Worm (Caenorhabditis elegans) whole organism, L3 larva: ENCODE data around the gene R07E5.19.

Experiments used
- R02D3.7 ChIP-seq: fragments of 150-350 bp; optimal IDR thresholded peaks from 2 replicates; lab custom pipeline; 2014; ENCODE audit warnings: missing biosample characterization, missing genetic modification characterization
- aly-2 ChIP-seq: fragments of 150-350 bp; optimal IDR thresholded peaks from 2 replicates; lab custom pipeline; 2014; ENCODE audit warnings: missing biosample characterization, missing genetic modification characterization
- ama-1 ChIP-seq: fragments of 150-350 bp; optimal IDR thresholded peaks from 2 replicates; lab custom pipeline; 2018
- ceh-28 ChIP-seq: fragments of 150-350 bp; optimal IDR thresholded peaks from 2 replicates; lab custom pipeline; 2014; ENCODE audit warnings: missing biosample characterization, missing genetic modification reagents, missing genetic modification characterization
- ceh-82 ChIP-seq: fragments of 150-350 bp; optimal IDR thresholded peaks from 2 replicates; lab custom pipeline; 2014; ENCODE audit warnings: missing biosample characterization, missing genetic modification characterization
- ceh-9 ChIP-seq: sonication (generic microtip); optimal IDR thresholded peaks from 2 replicates; lab custom pipeline; 2018; ENCODE audit warnings: missing biosample characterization, missing genetic modification characterization
- daf-12 ChIP-seq: fragments of 150-350 bp; optimal IDR thresholded peaks from 2 replicates; lab custom pipeline; 2014; ENCODE audit warnings: missing biosample characterization, missing genetic modification reagents, missing genetic modification characterization
- egl-27 ChIP-seq: sonication (generic microtip); optimal IDR thresholded peaks from 4 replicates; lab custom pipeline; 2017; ENCODE audit warnings: missing biosample characterization, missing genetic modification reagents, missing genetic modification characterization
- elt-1 ChIP-seq: fragments of 150-350 bp; optimal IDR thresholded peaks from 2 replicates; lab custom pipeline; 2014; ENCODE audit warnings: missing biosample characterization, missing genetic modification characterization
- elt-2 ChIP-seq: sonication (generic microtip); optimal IDR thresholded peaks from 2 replicates; lab custom pipeline; 2016; ENCODE audit warnings: missing genetic modification reagents, mild to moderate bottlenecking, missing genetic modification characterization, missing compliant biosample characterization
- eor-1 ChIP-seq, 2 experiments: fragments of 150-350 bp; optimal IDR thresholded peaks; 2 replicates each; lab custom pipeline; 2014 to 2018; ENCODE audit warnings: missing biosample characterization in 2 of 2, missing genetic modification characterization in 2 of 2
- fkh-10 ChIP-seq: sonication (generic microtip); optimal IDR thresholded peaks from 2 replicates; lab custom pipeline; 2017; ENCODE audit warnings: missing biosample characterization, missing genetic modification reagents, missing genetic modification characterization
- fkh-2 ChIP-seq: fragments of 150-350 bp; optimal IDR thresholded peaks from 2 replicates; lab custom pipeline; 2014; ENCODE audit warnings: missing biosample characterization, missing genetic modification reagents, missing genetic modification characterization
- fos-1 ChIP-seq: fragments of 150-350 bp; optimal IDR thresholded peaks from 2 replicates; lab custom pipeline; 2014; ENCODE audit warnings: missing biosample characterization, missing genetic modification characterization
- hmg-11 ChIP-seq: sonication (generic microtip); optimal IDR thresholded peaks from 2 replicates; lab custom pipeline; 2016; ENCODE audit warnings: missing genetic modification characterization, missing compliant biosample characterization
- jun-1 ChIP-seq: fragments of 150-350 bp; optimal IDR thresholded peaks from 2 replicates; lab custom pipeline; 2014; ENCODE audit warnings: missing biosample characterization, missing genetic modification reagents, missing genetic modification characterization
- lin-15B ChIP-seq: fragments of 150-350 bp; optimal IDR thresholded peaks from 2 replicates; lab custom pipeline; 2014; ENCODE audit warnings: missing biosample characterization, missing genetic modification characterization
- lin-39 ChIP-seq: fragments of 150-350 bp; optimal IDR thresholded peaks from 2 replicates; lab custom pipeline; 2018; ENCODE audit warnings: missing biosample characterization, missing genetic modification reagents, missing genetic modification characterization
- mml-1 ChIP-seq: fragments of 150-350 bp; sonication (generic microtip); optimal IDR thresholded peaks from 3 replicates; lab custom pipeline; 2014; ENCODE audit warnings: missing biosample characterization, missing genetic modification characterization
- nfya-1 ChIP-seq: sonication (generic microtip); optimal IDR thresholded peaks from 2 replicates; lab custom pipeline; 2017; ENCODE audit warnings: missing genetic modification characterization, mild to moderate bottlenecking, missing compliant biosample characterization, antibody characterized with exemption, moderate library complexity; ENCODE audit not compliant: insufficient read depth
- nhr-12 ChIP-seq: fragments of 150-350 bp; optimal IDR thresholded peaks from 2 replicates; lab custom pipeline; 2014; ENCODE audit warnings: missing biosample characterization, missing genetic modification characterization
- nhr-237 ChIP-seq: fragments of 150-350 bp; optimal IDR thresholded peaks from 2 replicates; lab custom pipeline; 2014; ENCODE audit warnings: missing biosample characterization, missing genetic modification characterization
- nhr-25 ChIP-seq: sonication (generic microtip); optimal IDR thresholded peaks from 2 replicates; lab custom pipeline; 2017; ENCODE audit warnings: missing biosample characterization, missing genetic modification characterization
- nhr-43 ChIP-seq: sonication (generic microtip); optimal IDR thresholded peaks from 2 replicates; lab custom pipeline; 2016; ENCODE audit warnings: mild to moderate bottlenecking, missing genetic modification characterization, missing compliant biosample characterization; ENCODE audit not compliant: poor library complexity, severe bottlenecking
- nhr-67 ChIP-seq: fragments of 150-350 bp; optimal IDR thresholded peaks from 2 replicates; lab custom pipeline; 2014; ENCODE audit warnings: missing biosample characterization, missing genetic modification characterization
- nhr-76 ChIP-seq: fragments of 150-350 bp; sonication (generic microtip); optimal IDR thresholded peaks from 5 replicates; lab custom pipeline; 2014; ENCODE audit warnings: missing biosample characterization, missing genetic modification characterization
- nhr-77 ChIP-seq: fragments of 150-350 bp; optimal IDR thresholded peaks from 2 replicates; lab custom pipeline; 2014; ENCODE audit warnings: missing biosample characterization, missing genetic modification characterization
- sea-2 ChIP-seq: fragments of 150-350 bp; sonication (generic microtip); optimal IDR thresholded peaks from 4 replicates; lab custom pipeline; 2014; ENCODE audit warnings: missing biosample characterization, missing genetic modification reagents, missing genetic modification characterization
- snpc-4 ChIP-seq: fragments of 150-350 bp; optimal IDR thresholded peaks from 2 replicates; lab custom pipeline; 2014; ENCODE audit warnings: missing biosample characterization, missing genetic modification characterization
- tbx-2 ChIP-seq: sonication (generic microtip); optimal IDR thresholded peaks from 2 replicates; lab custom pipeline; 2016; ENCODE audit warnings: mild to moderate bottlenecking, missing genetic modification characterization, missing compliant biosample characterization
- unc-62 ChIP-seq: fragments of 150-350 bp; sonication (generic microtip); optimal IDR thresholded peaks from 4 replicates; lab custom pipeline; 2014; ENCODE audit warnings: missing biosample characterization, missing genetic modification reagents, missing genetic modification characterization
- zag-1 ChIP-seq: fragments of 150-350 bp; optimal IDR thresholded peaks from 2 replicates; lab custom pipeline; 2014; ENCODE audit warnings: missing biosample characterization, missing genetic modification characterization
- ztf-11 ChIP-seq: fragments of 150-350 bp; optimal IDR thresholded peaks from 2 replicates; lab custom pipeline; 2014; ENCODE audit warnings: missing biosample characterization, missing genetic modification characterization
- ztf-4 ChIP-seq: fragments of 150-350 bp; optimal IDR thresholded peaks from 2 replicates; lab custom pipeline; 2014; ENCODE audit warnings: missing biosample characterization, missing genetic modification characterization

The R07E5.19 gene

DNA sequence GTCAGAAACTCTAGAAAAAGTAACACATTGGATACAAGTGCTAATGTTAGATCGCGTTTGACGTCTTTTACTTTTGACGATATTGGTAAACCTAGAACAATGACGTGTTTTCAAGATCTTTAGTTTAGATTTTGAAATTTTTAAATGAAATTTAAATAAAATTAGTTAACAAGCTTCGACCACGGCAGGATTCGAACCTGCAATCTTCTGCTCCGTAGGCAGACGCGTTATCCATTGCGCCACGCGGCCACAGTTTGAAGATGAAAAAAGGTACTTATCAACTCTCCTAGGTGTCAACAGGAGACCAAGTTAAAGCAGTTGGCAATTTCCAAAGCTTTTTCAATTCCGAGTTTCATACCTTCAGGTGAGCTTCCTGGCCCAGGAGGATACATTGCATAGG, 31.5 kb upstream of the R07E5.19 start:
- TF ChIP-seq nfya-1 (tag; lab: Kevin White, UChicago) = peak; percentile 41
- TF ChIP-seq nhr-43 (tag; lab: Kevin White, UChicago) = no peak

DNA sequence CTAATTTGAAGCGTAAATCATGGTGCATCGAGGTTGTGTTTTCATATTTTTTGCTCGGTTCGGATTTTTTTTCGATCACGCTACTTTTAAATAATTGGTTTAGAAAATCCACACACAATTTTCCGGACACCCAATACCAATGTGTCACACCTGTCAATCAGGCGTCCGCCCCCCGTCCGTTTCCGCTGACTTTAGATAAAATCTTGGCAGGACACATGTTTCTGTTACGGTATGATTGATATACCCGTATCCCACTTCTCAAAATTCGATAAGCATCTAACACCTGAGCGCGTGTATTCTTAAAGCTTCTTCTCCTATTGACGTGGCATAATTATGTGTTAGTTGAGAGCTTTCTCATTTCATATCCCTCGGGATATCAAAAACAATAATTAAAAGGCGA, 30.2 kb upstream of the R07E5.19 start:
- no peak for TF ChIP-seq eor-1 (tag; optimal IDR thresholded peaks at IDR 0.05; lab: Kevin White, UChicago)
- TF ChIP-seq mml-1 (tag; lab: Kevin White, UChicago) = no peak
- no peak for TF ChIP-seq ceh-82 (tag; lab: Kevin White, UChicago)
- no peak for TF ChIP-seq sea-2 (GFP tag; lab: Kevin White, UChicago)
- TF ChIP-seq jun-1 = no peak
- TF ChIP-seq nhr-67 (tag; lab: Kevin White, UChicago) = no peak
- no peak for TF ChIP-seq tbx-2 (tag; lab: Kevin White, UChicago)
- TF ChIP-seq ceh-28 = no peak
- TF ChIP-seq elt-1 (tag; lab: Kevin White, UChicago) = no peak
- TF ChIP-seq fkh-10 (GFP tag; lab: Kevin White, UChicago) = no peak

DNA sequence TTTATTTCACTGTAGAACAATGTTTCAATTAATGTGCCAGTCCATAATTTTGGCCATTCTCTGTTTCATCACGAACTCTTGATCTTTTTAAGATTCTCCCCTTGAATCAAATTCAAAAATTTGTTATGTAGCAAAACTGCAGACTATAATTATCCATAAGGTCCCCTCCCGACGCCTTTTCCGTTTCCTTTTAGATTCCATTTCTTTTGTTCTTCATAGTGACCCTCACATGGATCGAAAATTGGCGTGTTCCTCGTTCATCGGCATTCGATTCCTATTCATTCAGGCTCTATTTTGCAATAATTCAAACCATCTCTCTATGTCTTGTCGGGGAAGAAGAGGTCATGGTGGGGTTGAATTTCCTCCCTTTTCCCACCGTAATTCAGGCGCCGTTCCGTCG, 26.6 kb upstream of the R07E5.19 start:
- no peak for TF ChIP-seq nhr-25 (tag; lab: Kevin White, UChicago)
- no peak for TF ChIP-seq ceh-82 (tag; lab: Kevin White, UChicago)
- no peak for TF ChIP-seq nhr-237 (tag; lab: Kevin White, UChicago)
- TF ChIP-seq egl-27 (tag; lab: Kevin White, UChicago) = no peak
- no peak for TF ChIP-seq nhr-76 (tag; lab: Kevin White, UChicago)
- no peak for TF ChIP-seq nfya-1 (tag; lab: Kevin White, UChicago)
- no peak for TF ChIP-seq lin-15B (tag; lab: Kevin White, UChicago)
- TF ChIP-seq fkh-10 (GFP tag; lab: Kevin White, UChicago) = no peak
- no peak for TF ChIP-seq nhr-77 (tag; lab: Kevin White, UChicago)
- TF ChIP-seq snpc-4 (tag; lab: Kevin White, UChicago) = no peak
- no peak for TF ChIP-seq eor-1 (tag; optimal IDR thresholded peaks at IDR 0.05; lab: Kevin White, UChicago)
- TF ChIP-seq ama-1 (lab: Kevin White, UChicago) = no peak
- no peak for TF ChIP-seq nhr-12 (tag; lab: Kevin White, UChicago)
- no peak for TF ChIP-seq ztf-11 (tag; lab: Kevin White, UChicago)
- no peak for TF ChIP-seq ztf-4 (tag; lab: Kevin White, UChicago)
- TF ChIP-seq ceh-9 (tag; lab: Kevin White, UChicago) = no peak
- no peak for TF ChIP-seq fos-1
- TF ChIP-seq R02D3.7 = no peak

- no peak for TF ChIP-seq egl-27 (tag; lab: Kevin White, UChicago)
- TF ChIP-seq, all 47 proteins: peak for 0
Measured at ce11 chrIII:4441781-4442180, 23.9 kb upstream of the R07E5.19 start, which contains the start of gene nex-3. TSS of gene nex-3 (plus strand) at chrIII:4442081.

- TF ChIP-seq fkh-2 (tag; lab: Kevin White, UChicago) (no peak), zag-1 (tag; lab: Kevin White, UChicago) (no peak), ztf-11 (tag; lab: Kevin White, UChicago) (no peak), mml-1 (tag; lab: Kevin White, UChicago) (no peak), nhr-237 (tag; lab: Kevin White, UChicago) (no peak), lin-39 (tag; lab: Kevin White, UChicago) (no peak), aly-2 (tag; lab: Kevin White, UChicago) (no peak), egl-27 (tag; lab: Kevin White, UChicago) (no peak), nhr-76 (tag; lab: Kevin White, UChicago) (no peak), unc-62 (GFP tag; lab: Kevin White, UChicago) (no peak), nhr-12 (tag; lab: Kevin White, UChicago) (no peak), tbx-2 (tag; lab: Kevin White, UChicago) (no peak), elt-1 (tag; lab: Kevin White, UChicago) (no peak)
- TF ChIP-seq, all 47 proteins: peak for 0
Measured at ce11 chrIII:4439493-4439983, 21.7 kb upstream of the R07E5.19 start, which contains the start of gene C28A5.2. TSS of gene C28A5.2 (minus strand) at chrIII:4439543.

DNA sequence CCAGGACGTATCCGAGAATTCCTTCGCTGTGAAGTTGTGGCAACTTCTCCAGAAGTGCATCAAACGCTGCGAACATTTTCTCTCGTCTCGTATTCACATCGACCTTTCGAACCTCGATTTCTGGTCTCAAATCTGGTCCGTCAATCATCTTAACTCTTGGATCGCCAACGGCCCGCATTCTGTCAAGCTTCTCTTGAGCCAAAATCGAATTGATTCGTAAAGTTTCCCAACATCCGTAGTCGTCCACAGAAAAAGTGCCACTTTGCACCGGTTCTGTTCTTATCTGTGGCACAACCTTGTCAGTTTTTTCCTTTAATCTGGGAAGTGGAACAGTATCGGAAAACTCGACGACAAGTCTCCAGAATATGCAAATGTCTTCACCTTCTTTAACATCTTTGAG, 17.4 kb upstream of the R07E5.19 start:
- TF ChIP-seq nhr-237 (tag; lab: Kevin White, UChicago) = no peak
- no peak for TF ChIP-seq unc-62 (GFP tag; lab: Kevin White, UChicago)
- TF ChIP-seq elt-1 (tag; lab: Kevin White, UChicago) = no peak
- no peak for TF ChIP-seq nhr-77 (tag; lab: Kevin White, UChicago)
- TF ChIP-seq daf-12 = no peak
- TF ChIP-seq elt-2 (tag; lab: Kevin White, UChicago) = no peak
- TF ChIP-seq hmg-11 (tag; lab: Kevin White, UChicago) = no peak
- no peak for TF ChIP-seq snpc-4 (tag; lab: Kevin White, UChicago)
- TF ChIP-seq lin-39 (tag; lab: Kevin White, UChicago) = no peak
- no peak for TF ChIP-seq fkh-10 (GFP tag; lab: Kevin White, UChicago)
- TF ChIP-seq nhr-67 (tag; lab: Kevin White, UChicago) = no peak
